Fruit fly (Drosophila melanogaster) Kc167 (cell line): ENCODE measurements around the gene aru.

Experiments
- Myc ChIP-seq: fragments of >200 bp; optimal IDR thresholded peaks from 2 replicates; lab custom pipeline; 2017; ENCODE audit warnings: missing external identifiers
- Sin3A ChIP-seq: fragments of >200 bp; optimal IDR thresholded peaks from 2 replicates; lab custom pipeline; 2018; ENCODE audit warnings: missing external identifiers
- h ChIP-seq: fragments of >200 bp; optimal IDR thresholded peaks from 3 replicates; lab custom pipeline; 2018; ENCODE audit warnings: missing external identifiers
- insv ChIP-seq: fragments of >200 bp; optimal IDR thresholded peaks from 3 replicates; lab custom pipeline; 2018; ENCODE audit warnings: missing external identifiers
- psq ChIP-seq: fragments of >200 bp; optimal IDR thresholded peaks from 2 replicates; lab custom pipeline; 2017; ENCODE audit warnings: missing external identifiers
- ttk ChIP-seq: sonication (Bioruptor generic); optimal IDR thresholded peaks from 2 replicates; lab custom pipeline; 2017; ENCODE audit warnings: missing external identifiers

The aru gene

dm6 chr2L:846167-846868 lies 21.8 kb downstream of the aru start:
- TF ChIP-seq h (no peak), Sin3A (lab: Kevin White, UChicago) (no peak), Myc (no peak), insv (lab: Kevin White, UChicago) (no peak), psq (lab: Kevin White, UChicago) (no peak), ttk (lab: Kevin White, UChicago) (no peak)

dm6 chr2L:845341-846004 lies 22.7 kb downstream of the aru start:
- TF ChIP-seq insv (lab: Kevin White, UChicago) (no peak), psq (lab: Kevin White, UChicago) (no peak), Sin3A (lab: Kevin White, UChicago) (no peak), h (no peak), ttk (lab: Kevin White, UChicago) (no peak), Myc (no peak)

- TF ChIP-seq Sin3A (lab: Kevin White, UChicago), result no peak
- no peak for TF ChIP-seq ttk (lab: Kevin White, UChicago)
- TF ChIP-seq psq (lab: Kevin White, UChicago), result no peak
- no peak for TF ChIP-seq h
- no peak for TF ChIP-seq insv (lab: Kevin White, UChicago)
These were observed 24.0 kb downstream of the aru start for dm6 chr2L:843850-844791.

dm6 chr2L:843301-843700 lies 24.9 kb downstream of the aru start:
- TF ChIP-seq h (no peak), Sin3A (lab: Kevin White, UChicago) (no peak), psq (lab: Kevin White, UChicago) (no peak), insv (lab: Kevin White, UChicago) (no peak), Myc (no peak), ttk (lab: Kevin White, UChicago) (no peak)

DNA sequence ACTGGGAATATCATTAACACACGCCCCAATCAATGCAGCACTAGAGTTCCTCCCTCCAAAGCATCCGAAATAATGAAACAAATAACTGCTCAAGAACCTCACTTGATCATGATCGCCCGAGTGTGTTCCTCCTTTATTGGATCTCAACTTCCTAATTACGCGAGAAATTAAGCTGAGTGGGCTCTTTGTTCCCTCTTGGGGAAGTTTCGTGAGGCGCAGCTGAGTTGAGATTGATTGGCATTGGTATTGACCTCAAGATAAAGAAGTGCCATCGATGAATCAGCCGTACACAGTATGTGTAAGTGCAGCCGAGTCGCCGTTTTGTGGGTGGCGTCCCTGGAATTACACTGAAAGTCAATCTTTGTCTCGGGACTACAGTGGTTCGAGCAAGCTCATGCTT lies 25.3 kb downstream of the aru start:
- no peak for TF ChIP-seq Sin3A (lab: Kevin White, UChicago)

dm6 chr2L:841708-842107 lies 26.4 kb downstream of the aru start:
- TF ChIP-seq Sin3A (lab: Kevin White, UChicago), result no peak

dm6 chr2L:840716-841115 lies 27.4 kb downstream of the aru start:
- no peak for TF ChIP-seq h
- TF ChIP-seq Sin3A (lab: Kevin White, UChicago), result no peak
- TF ChIP-seq psq (lab: Kevin White, UChicago), result no peak

dm6 chr2L:840022-840421 lies 28.1 kb downstream of the aru start:
- TF ChIP-seq Myc (no peak), insv (lab: Kevin White, UChicago) (no peak), h (no peak), ttk (lab: Kevin White, UChicago) (no peak), psq (lab: Kevin White, UChicago) (no peak), Sin3A (lab: Kevin White, UChicago) (no peak)

dm6 chr2L:838786-839185 lies 29.4 kb downstream of the aru start:
- no peak for TF ChIP-seq ttk (lab: Kevin White, UChicago)
- TF ChIP-seq Sin3A (lab: Kevin White, UChicago), result no peak
- no peak for TF ChIP-seq h
- TF ChIP-seq insv (lab: Kevin White, UChicago), result no peak
- no peak for TF ChIP-seq Myc
- no peak for TF ChIP-seq psq (lab: Kevin White, UChicago)

dm6 chr2L:837989-838388 lies 30.2 kb downstream of the aru start:
- TF ChIP-seq psq (lab: Kevin White, UChicago) (no peak), ttk (lab: Kevin White, UChicago) (no peak), insv (lab: Kevin White, UChicago) (no peak), h (no peak), Myc (no peak), Sin3A (lab: Kevin White, UChicago) (no peak)

dm6 chr2L:827516-828362 lies 40.4 kb downstream of the aru start:
- TF ChIP-seq Sin3A (lab: Kevin White, UChicago) (no peak), insv (lab: Kevin White, UChicago) (no peak), Myc (no peak)

- no peak for TF ChIP-seq h
- TF ChIP-seq insv (lab: Kevin White, UChicago), result no peak
These were observed 41.1 kb downstream of the aru start for dm6 chr2L:827049-827448.
